Fruit fly (Drosophila melanogaster): ENCODE measurements around the gene Ubc87F.

Ubc87F gene

DNA sequence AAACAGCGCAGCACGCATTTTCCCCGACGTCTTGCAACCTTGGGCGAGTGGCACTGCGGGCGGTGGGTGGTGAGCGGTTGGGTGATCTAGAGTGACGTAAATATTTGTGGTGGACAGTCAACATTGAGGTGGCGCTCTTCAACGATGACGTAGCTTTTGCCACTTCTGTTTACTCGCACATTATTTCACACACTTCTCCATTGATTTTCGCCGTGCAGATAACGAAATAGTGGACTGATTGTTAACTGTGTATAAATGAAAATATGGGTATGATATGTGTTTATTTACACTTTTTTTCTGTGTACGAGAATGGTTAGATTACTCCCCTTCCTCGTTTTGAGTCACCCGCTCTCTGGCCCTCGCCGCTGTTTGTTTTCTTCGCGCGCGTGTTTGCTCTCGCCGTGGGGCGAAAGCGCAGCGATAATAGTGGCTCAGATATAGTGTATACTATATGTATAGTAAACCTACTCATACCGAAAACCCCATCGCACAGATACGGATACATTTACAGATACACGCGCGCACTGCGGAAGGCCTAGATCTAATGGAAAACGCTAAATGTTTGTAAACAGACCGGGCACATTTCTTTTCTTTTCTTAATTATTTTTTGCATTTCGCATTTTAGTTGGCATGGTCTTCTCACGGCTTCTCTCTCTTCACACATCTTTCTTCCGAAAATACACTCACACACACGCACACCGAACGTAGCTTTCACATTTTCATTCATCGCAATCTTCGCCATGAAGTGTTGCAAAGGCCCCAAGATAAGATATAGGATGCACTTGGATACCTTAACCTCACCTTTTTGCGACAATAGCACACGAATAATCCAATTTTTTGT, 31.4 kb downstream of the Ubc87F start, which contains the start of gene omd (continued):
- TF ChIP-seq Dip2 (GFP tag; IDR thresholded peaks at IDR 0.05): no peak
- TF ChIP-seq Rfx (GFP tag; IDR thresholded peaks at IDR 0.05): peak; percentile 72
- TF ChIP-seq Tbp (GFP tag; optimal IDR thresholded peaks at IDR 0.05): no peak
- peak; percentile 52 for TF ChIP-seq CG9932 (GFP tag; IDR thresholded peaks at IDR 0.05)
- TF ChIP-seq CG2129 (GFP tag; IDR thresholded peaks at IDR 0.05; ENCODE audit: partially characterized antibody): no peak
- TF ChIP-seq Xrp1 (GFP tag; IDR thresholded peaks at IDR 0.05): peak; percentile 81
- TF ChIP-seq luna (GFP tag; optimal IDR thresholded peaks at IDR 0.05): no peak
- no peak for TF ChIP-seq insv (GFP tag; optimal IDR thresholded peaks at IDR 0.05)
- peak; percentile 56 for TF ChIP-seq slbo (GFP tag; IDR thresholded peaks at IDR 0.05)
- peak; percentile 53 for TF ChIP-seq wdn (GFP tag; IDR thresholded peaks at IDR 0.05)
- peak; percentile 29; the same call in 2 of the 3 replicates for TF ChIP-seq croc (GFP tag; conservative IDR thresholded peaks at IDR 0.05)
- TF ChIP-seq sisA (GFP tag; IDR thresholded peaks at IDR 0.05): no peak
- TF ChIP-seq CG3281 (GFP tag; optimal IDR thresholded peaks at IDR 0.05): peak; percentile 73
- no peak for TF ChIP-seq CG17568 (GFP tag; optimal IDR thresholded peaks at IDR 0.05)
- TF ChIP-seq ac (GFP tag; optimal IDR thresholded peaks at IDR 0.05): peak; percentile 74
- peak; percentile 70 for TF ChIP-seq Sox100B (GFP tag; optimal IDR thresholded peaks at IDR 0.05)
- TF ChIP-seq Awh (GFP tag; IDR thresholded peaks at IDR 0.05): peak; percentile 61; the same call in 1 of the 2 replicates
- 0 out of 2 replicates have a peak, but pooled peaks have one; percentile 28 for TF ChIP-seq H2.0 (GFP tag; IDR thresholded peaks at IDR 0.05)
- TF ChIP-seq CG32767 (GFP tag; IDR thresholded peaks at IDR 0.05): peak; percentile 47; the same call in 1 of the 2 replicates
- TF ChIP-seq CG7271 (tag; optimal IDR thresholded peaks at IDR 0.05): no peak
- no peak for TF ChIP-seq CG15073 (GFP tag; optimal IDR thresholded peaks at IDR 0.05)
- TF ChIP-seq aop (GFP tag; IDR thresholded peaks at IDR 0.05): no peak
- no peak for TF ChIP-seq bigmax (GFP tag; optimal IDR thresholded peaks at IDR 0.05)
- no peak for TF ChIP-seq CG42726 (GFP tag; IDR thresholded peaks at IDR 0.05; ENCODE audit: partially characterized antibody)
- TF ChIP-seq CG5180 (GFP tag; optimal IDR thresholded peaks at IDR 0.05): no peak
- no peak for TF ChIP-seq Stat92E (GFP tag; optimal IDR thresholded peaks at IDR 0.05)
- peak; percentile 57 for TF ChIP-seq CG1233 (GFP tag; optimal IDR thresholded peaks at IDR 0.05)
- no peak for TF ChIP-seq tap (tag; optimal IDR thresholded peaks at IDR 0.05)
- peak; percentile 64 for TF ChIP-seq dmrt11E (tag; optimal IDR thresholded peaks at IDR 0.05)
- TF ChIP-seq ttk (GFP tag; IDR thresholded peaks at IDR 0.05): no peak
- peak; percentile 60; the same call in 2 of the 3 replicates for TF ChIP-seq dysf (GFP tag; IDR thresholded peaks at IDR 0.05)
- TF ChIP-seq NK7.1 (GFP tag; optimal IDR thresholded peaks at IDR 0.05): peak; percentile 53
- no peak for TF ChIP-seq da (GFP tag; optimal IDR thresholded peaks at IDR 0.05)
- TF ChIP-seq CkIIα-i1 (GFP tag; IDR thresholded peaks at IDR 0.05): no peak
- TF ChIP-seq CG14710 (tag; optimal IDR thresholded peaks at IDR 0.05): peak; percentile 50
- TF ChIP-seq dan (GFP tag; IDR thresholded peaks at IDR 0.05): no peak
- no peak for TF ChIP-seq pita (GFP tag; optimal IDR thresholded peaks at IDR 0.05)
- TF ChIP-seq CG12104 (GFP tag; optimal IDR thresholded peaks at IDR 0.05): peak; percentile 18
- TF ChIP-seq tup (GFP tag; optimal IDR thresholded peaks at IDR 0.05): peak; percentile 6
- TF ChIP-seq CG1024 (GFP tag; IDR thresholded peaks at IDR 0.05): peak; percentile 68
- peak; percentile 47 for TF ChIP-seq CG7786 (GFP tag; optimal IDR thresholded peaks at IDR 0.05)
- TF ChIP-seq CG10959 (GFP tag; IDR thresholded peaks at IDR 0.05): peak; percentile 56; the same call in 1 of the 2 replicates
- no peak for TF ChIP-seq pan (optimal IDR thresholded peaks at IDR 0.05)
- peak in 1 of 2 experiments; percentile 43 for TF ChIP-seq pan (GFP tag; optimal IDR thresholded peaks at IDR 0.05 in 1 of 2, IDR thresholded peaks at IDR 0.05 in 1 of 2)
- no peak for TF ChIP-seq amos (GFP tag; IDR thresholded peaks at IDR 0.05; ENCODE audit: partially characterized antibody)
- no peak for TF ChIP-seq grau (tag; optimal IDR thresholded peaks at IDR 0.05)
- TF ChIP-seq Optix (GFP tag; IDR thresholded peaks at IDR 0.05): peak; percentile 76
- peak; percentile 22 for TF ChIP-seq CG13624 (GFP tag; optimal IDR thresholded peaks at IDR 0.05)
- no peak for TF ChIP-seq Dref (GFP tag; IDR thresholded peaks at IDR 0.05)
- 0 out of 3 replicates have a peak, but pooled peaks have one; percentile 7 for TF ChIP-seq Mrtf (GFP tag; IDR thresholded peaks at IDR 0.05)

Data from whole organism, embryonic.